Worm (Caenorhabditis elegans): Measurements from ENCODE around the gene C06E1.11.

C06E1.11 gene

ce11 chrIII:8588592-8589153 is 27.8 kb downstream of the C06E1.11 start, which contains the start of gene glr-1:
TSS of gene glr-1 (minus strand) at chrIII:8588642.
- no peak for TF ChIP-seq ztf-29 (GFP tag; IDR thresholded peaks at IDR 0.05)
- TF ChIP-seq klf-2 (GFP tag; conservative IDR thresholded peaks at IDR 0.05): no peak
- TF ChIP-seq ref-1 (GFP tag; conservative IDR thresholded peaks at IDR 0.05): no peak
- TF ChIP-seq flt-1 (GFP tag; IDR thresholded peaks at IDR 0.05): no peak
- no peak for TF ChIP-seq T22C8.4 (GFP tag; IDR thresholded peaks at IDR 0.05)
- no peak for TF ChIP-seq cog-1 (tag; optimal IDR thresholded peaks at IDR 0.05)
- TF ChIP-seq tab-1 (GFP tag; IDR thresholded peaks at IDR 0.05): no peak
- TF ChIP-seq med-1 (GFP tag; optimal IDR thresholded peaks at IDR 0.05; ENCODE audit: insufficient read depth): no peak
- no peak for TF ChIP-seq ztf-23 (GFP tag; IDR thresholded peaks at IDR 0.05)

ce11 chrIII:8580802-8581201 is 35.7 kb downstream of the C06E1.11 start, which contains the start of gene doxa-1:
TSS of gene doxa-1 (plus strand) at chrIII:8581102.
- TF ChIP-seq flt-1 (GFP tag; IDR thresholded peaks at IDR 0.05) (no peak), ztf-29 (GFP tag; IDR thresholded peaks at IDR 0.05) (no peak), ref-1 (GFP tag; conservative IDR thresholded peaks at IDR 0.05) (no peak), cog-1 (tag; optimal IDR thresholded peaks at IDR 0.05) (no peak), med-1 (GFP tag; optimal IDR thresholded peaks at IDR 0.05; ENCODE audit: insufficient read depth) (no peak), T22C8.4 (GFP tag; IDR thresholded peaks at IDR 0.05) (no peak), klf-2 (GFP tag; conservative IDR thresholded peaks at IDR 0.05) (no peak), tab-1 (GFP tag; IDR thresholded peaks at IDR 0.05) (no peak), ztf-23 (GFP tag; IDR thresholded peaks at IDR 0.05) (no peak)

- TF ChIP-seq cog-1 (tag; optimal IDR thresholded peaks at IDR 0.05): no peak
- no peak for TF ChIP-seq klf-2 (GFP tag; conservative IDR thresholded peaks at IDR 0.05)
- TF ChIP-seq ztf-29 (GFP tag; IDR thresholded peaks at IDR 0.05): no peak
Measured at ce11 chrIII:8579367-8579766, 37.1 kb downstream of the C06E1.11 start.

- no peak for TF ChIP-seq tab-1 (GFP tag; IDR thresholded peaks at IDR 0.05)
- TF ChIP-seq T22C8.4 (GFP tag; IDR thresholded peaks at IDR 0.05): no peak
- no peak for TF ChIP-seq med-1 (GFP tag; optimal IDR thresholded peaks at IDR 0.05; ENCODE audit: insufficient read depth)
- TF ChIP-seq ref-1 (GFP tag; conservative IDR thresholded peaks at IDR 0.05): no peak
- no peak for TF ChIP-seq ztf-29 (GFP tag; IDR thresholded peaks at IDR 0.05)
- TF ChIP-seq klf-2 (GFP tag; conservative IDR thresholded peaks at IDR 0.05): no peak
- TF ChIP-seq flt-1 (GFP tag; IDR thresholded peaks at IDR 0.05): no peak
- TF ChIP-seq cog-1 (tag; optimal IDR thresholded peaks at IDR 0.05): no peak
Measured at ce11 chrIII:8578381-8578780, 38.1 kb downstream of the C06E1.11 start.

- TF ChIP-seq klf-2 (GFP tag; conservative IDR thresholded peaks at IDR 0.05): no peak
- TF ChIP-seq tab-1 (GFP tag; IDR thresholded peaks at IDR 0.05): no peak
- no peak for TF ChIP-seq flt-1 (GFP tag; IDR thresholded peaks at IDR 0.05)
- no peak for TF ChIP-seq ztf-29 (GFP tag; IDR thresholded peaks at IDR 0.05)
- no peak for TF ChIP-seq ref-1 (GFP tag; conservative IDR thresholded peaks at IDR 0.05)
- TF ChIP-seq ztf-23 (GFP tag; IDR thresholded peaks at IDR 0.05): no peak
- TF ChIP-seq cog-1 (tag; optimal IDR thresholded peaks at IDR 0.05): no peak
- TF ChIP-seq med-1 (GFP tag; optimal IDR thresholded peaks at IDR 0.05; ENCODE audit: insufficient read depth): no peak
- no peak for TF ChIP-seq T22C8.4 (GFP tag; IDR thresholded peaks at IDR 0.05)
Measured at ce11 chrIII:8577534-8577933, 39.0 kb downstream of the C06E1.11 start.

DNA sequence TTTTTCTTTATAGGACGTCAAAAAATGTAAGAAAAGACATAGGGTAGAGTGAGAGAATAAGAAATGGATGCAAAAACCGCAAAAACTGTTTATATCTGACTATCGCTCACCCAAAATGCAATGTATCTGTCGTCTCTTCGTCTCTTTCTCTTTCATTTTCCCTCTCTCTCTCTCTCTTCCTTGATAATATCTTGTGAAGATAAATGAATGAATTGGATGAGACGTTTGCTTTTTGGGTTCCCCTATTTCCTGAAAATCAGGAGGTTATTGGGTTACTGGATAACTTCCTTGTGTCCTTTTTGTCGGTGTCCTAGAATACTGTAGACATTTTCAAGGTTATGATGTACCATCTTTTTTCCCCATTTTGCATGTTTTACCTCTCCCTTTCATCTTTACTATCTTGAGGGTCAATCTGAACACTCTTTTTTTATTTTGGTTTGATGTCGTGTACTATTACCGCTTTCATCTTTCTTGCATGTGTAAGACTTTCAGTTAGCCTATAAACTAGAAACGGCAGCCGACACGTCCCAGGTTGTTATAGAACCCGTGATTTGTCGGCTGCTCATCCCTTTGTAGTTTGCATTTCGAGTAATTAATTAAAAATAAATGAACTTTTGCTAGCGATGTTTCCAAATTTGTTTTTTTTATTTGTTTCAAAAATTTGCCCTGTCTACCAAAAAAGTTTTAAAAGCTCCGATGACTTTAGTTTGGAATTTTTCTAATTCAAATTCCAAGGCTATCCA is 41.0 kb downstream of the C06E1.11 start:
- TF ChIP-seq flt-1 (GFP tag; IDR thresholded peaks at IDR 0.05) (no peak), T22C8.4 (GFP tag; IDR thresholded peaks at IDR 0.05) (no peak), ref-1 (GFP tag; conservative IDR thresholded peaks at IDR 0.05) (no peak), ztf-29 (GFP tag; IDR thresholded peaks at IDR 0.05) (no peak), med-1 (GFP tag; optimal IDR thresholded peaks at IDR 0.05; ENCODE audit: insufficient read depth) (no peak), ztf-23 (GFP tag; IDR thresholded peaks at IDR 0.05) (no peak), klf-2 (GFP tag; conservative IDR thresholded peaks at IDR 0.05) (no peak), cog-1 (tag; optimal IDR thresholded peaks at IDR 0.05) (no peak), tab-1 (GFP tag; IDR thresholded peaks at IDR 0.05) (no peak)

DNA sequence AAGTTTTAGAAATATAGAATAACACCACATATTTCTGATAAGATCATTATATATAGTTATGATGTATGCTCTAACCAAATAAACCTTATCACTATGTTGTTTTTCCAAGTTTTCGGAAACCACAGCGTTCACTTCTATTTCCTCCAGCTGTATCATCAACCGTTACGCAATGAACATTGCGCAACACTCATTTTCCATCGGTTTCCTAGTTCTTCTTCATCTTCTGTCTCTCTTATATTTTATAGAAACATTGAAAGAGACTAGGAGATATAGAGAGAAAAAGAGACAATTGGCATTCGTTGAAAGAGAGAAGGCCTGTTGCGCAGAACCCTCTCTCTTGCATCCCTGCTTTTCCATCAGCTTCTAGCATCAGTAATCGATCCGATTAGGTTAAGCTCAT is 42.2 kb downstream of the C06E1.11 start:
- TF ChIP-seq med-1 (GFP tag; optimal IDR thresholded peaks at IDR 0.05; ENCODE audit: insufficient read depth) (no peak), ref-1 (GFP tag; conservative IDR thresholded peaks at IDR 0.05) (no peak)

- TF ChIP-seq ztf-23 (GFP tag; IDR thresholded peaks at IDR 0.05): no peak
- TF ChIP-seq cog-1 (tag; optimal IDR thresholded peaks at IDR 0.05): no peak
- no peak for TF ChIP-seq flt-1 (GFP tag; IDR thresholded peaks at IDR 0.05)
- TF ChIP-seq ztf-29 (GFP tag; IDR thresholded peaks at IDR 0.05): no peak
- no peak for TF ChIP-seq med-1 (GFP tag; optimal IDR thresholded peaks at IDR 0.05; ENCODE audit: insufficient read depth)
- TF ChIP-seq tab-1 (GFP tag; IDR thresholded peaks at IDR 0.05): no peak
- no peak for TF ChIP-seq T22C8.4 (GFP tag; IDR thresholded peaks at IDR 0.05)
- no peak for TF ChIP-seq ref-1 (GFP tag; conservative IDR thresholded peaks at IDR 0.05)
- no peak for TF ChIP-seq klf-2 (GFP tag; conservative IDR thresholded peaks at IDR 0.05)
Measured at ce11 chrIII:8573869-8574268, 42.6 kb downstream of the C06E1.11 start.

DNA sequence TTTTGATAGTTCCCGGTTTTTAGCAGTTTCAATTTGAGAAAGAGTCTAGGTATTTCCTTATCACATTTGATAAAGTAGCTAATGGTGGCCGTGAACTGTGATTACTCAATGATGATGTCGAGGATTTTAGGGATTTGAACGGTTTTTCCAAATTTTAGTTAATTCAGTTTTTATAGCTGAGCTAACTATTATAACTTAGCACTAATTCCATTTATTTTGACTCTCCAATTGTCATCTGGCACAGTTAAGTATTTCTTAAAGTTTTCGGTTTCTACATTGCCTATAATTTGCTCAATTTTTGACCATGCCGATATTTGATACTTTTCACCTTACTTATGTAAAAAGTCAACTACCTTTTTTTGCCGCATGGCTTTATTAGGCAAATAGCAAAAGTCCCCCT is 43.2 kb downstream of the C06E1.11 start:
- TF ChIP-seq cog-1 (tag; optimal IDR thresholded peaks at IDR 0.05) (no peak), tab-1 (GFP tag; IDR thresholded peaks at IDR 0.05) (no peak), flt-1 (GFP tag; IDR thresholded peaks at IDR 0.05) (no peak), ztf-23 (GFP tag; IDR thresholded peaks at IDR 0.05) (no peak), ref-1 (GFP tag; conservative IDR thresholded peaks at IDR 0.05) (no peak), med-1 (GFP tag; optimal IDR thresholded peaks at IDR 0.05; ENCODE audit: insufficient read depth) (no peak), klf-2 (GFP tag; conservative IDR thresholded peaks at IDR 0.05) (no peak), ztf-29 (GFP tag; IDR thresholded peaks at IDR 0.05) (no peak), T22C8.4 (GFP tag; IDR thresholded peaks at IDR 0.05) (no peak)

DNA sequence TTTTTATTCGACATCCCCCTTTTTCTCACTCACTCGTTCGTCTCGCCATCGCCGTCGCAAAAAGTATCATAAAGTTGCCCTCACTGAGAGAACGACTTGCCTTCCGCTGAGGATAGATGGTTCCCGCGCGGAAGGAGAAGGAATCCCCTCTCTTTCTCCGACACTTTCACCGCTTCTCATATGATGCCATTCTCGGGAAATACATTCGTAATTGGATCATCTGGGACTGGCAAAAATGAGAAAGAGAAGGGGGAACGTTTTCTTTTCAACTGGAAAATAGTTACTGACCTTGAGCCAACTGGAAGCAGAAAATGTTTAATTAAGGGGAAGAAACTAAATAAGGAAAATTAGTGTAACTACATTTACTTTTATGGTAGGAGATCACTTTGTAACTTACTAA is 44.6 kb downstream of the C06E1.11 start:
- TF ChIP-seq ztf-23 (GFP tag; IDR thresholded peaks at IDR 0.05) (no peak), ztf-29 (GFP tag; IDR thresholded peaks at IDR 0.05) (no peak), ref-1 (GFP tag; conservative IDR thresholded peaks at IDR 0.05) (no peak), med-1 (GFP tag; optimal IDR thresholded peaks at IDR 0.05; ENCODE audit: insufficient read depth) (no peak), flt-1 (GFP tag; IDR thresholded peaks at IDR 0.05) (no peak), T22C8.4 (GFP tag; IDR thresholded peaks at IDR 0.05) (no peak), klf-2 (GFP tag; conservative IDR thresholded peaks at IDR 0.05) (no peak), tab-1 (GFP tag; IDR thresholded peaks at IDR 0.05) (no peak), cog-1 (tag; optimal IDR thresholded peaks at IDR 0.05) (no peak)

Data from whole organism, midembryonic.